Fruit fly (Drosophila melanogaster): ENCODE measurements around the gene CG4907.

CG4907 gene

DNA sequence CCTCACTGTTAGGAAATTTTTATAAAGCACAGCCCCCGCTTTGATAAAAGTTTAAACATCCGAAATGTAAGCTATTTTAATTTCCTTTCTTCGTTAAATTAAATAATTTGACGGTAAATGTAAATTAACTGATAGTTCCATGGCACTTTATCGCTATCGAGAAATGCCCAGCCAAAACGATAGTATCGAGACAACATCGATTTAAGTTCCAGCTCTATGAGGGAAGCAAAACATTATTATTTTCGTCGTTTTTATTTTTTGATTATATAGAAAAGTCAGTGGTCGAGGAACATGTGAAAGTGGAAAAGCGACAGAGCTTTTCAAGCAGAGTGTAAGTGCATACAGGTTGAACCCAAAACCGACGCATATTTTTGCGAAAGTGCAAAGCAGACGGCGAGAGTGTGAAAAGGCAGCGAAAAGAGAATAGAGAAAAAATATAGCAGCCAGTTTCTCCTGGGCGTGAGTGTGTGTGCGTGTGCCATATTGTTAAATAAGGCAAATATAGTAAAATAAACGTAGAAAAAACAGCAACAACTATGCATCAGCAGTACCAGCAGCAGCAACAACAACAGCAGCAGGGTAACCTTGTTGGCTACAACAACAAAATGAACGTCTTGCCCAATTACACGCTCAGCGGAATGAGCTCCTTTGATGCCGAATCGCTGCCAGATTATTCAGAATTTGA lies 16.4 kb upstream of the CG4907 start, which contains the start of gene CG45049 (continued):
- TF ChIP-seq Pdp1 (GFP tag; optimal IDR thresholded peaks at IDR 0.05) (peak in 1 of 2 experiments; percentile 12), lbe (GFP tag; optimal IDR thresholded peaks at IDR 0.05) (no peak), Dip2 (GFP tag; IDR thresholded peaks at IDR 0.05) (no peak), pb (GFP tag; optimal IDR thresholded peaks at IDR 0.05) (no peak), Dref (GFP tag; IDR thresholded peaks at IDR 0.05) (peak; percentile 63), CG2202 (tag; optimal IDR thresholded peaks at IDR 0.05) (no peak), Nf-YA (GFP tag; IDR thresholded peaks at IDR 0.05) (no peak), BtbVII (GFP tag; optimal IDR thresholded peaks at IDR 0.05) (no peak), nau (GFP tag; optimal IDR thresholded peaks at IDR 0.05) (no peak), Ets65A (GFP tag) (peak; percentile 35), CG9727 (GFP tag; optimal IDR thresholded peaks at IDR 0.05) (no peak), hb (GFP tag; IDR thresholded peaks at IDR 0.05; ENCODE audit: partially characterized antibody) (peak; percentile 93), HLH3B (GFP tag; IDR thresholded peaks at IDR 0.05) (no peak), ab (GFP tag; optimal IDR thresholded peaks at IDR 0.05) (no peak), NK7.1 (GFP tag; optimal IDR thresholded peaks at IDR 0.05) (no peak), pnt (GFP tag; optimal IDR thresholded peaks at IDR 0.05) (no peak), exex (tag; optimal IDR thresholded peaks at IDR 0.05) (no peak), CG9437 (GFP tag; optimal IDR thresholded peaks at IDR 0.05) (no peak), chif (GFP tag; optimal IDR thresholded peaks at IDR 0.05) (no peak), CG10274 (GFP tag; optimal IDR thresholded peaks at IDR 0.05) (no peak), Vsx1 (GFP tag; optimal IDR thresholded peaks at IDR 0.05) (no peak), CG4820 (GFP tag; optimal IDR thresholded peaks at IDR 0.05) (no peak), trem (tag; optimal IDR thresholded peaks at IDR 0.05) (peak; percentile 4), CG32532 (GFP tag; IDR thresholded peaks at IDR 0.05) (no peak), croc (GFP tag; conservative IDR thresholded peaks at IDR 0.05) (no peak), tll (GFP tag; optimal IDR thresholded peaks at IDR 0.05) (no peak), CG5180 (GFP tag; optimal IDR thresholded peaks at IDR 0.05) (no peak), CG16813 (GFP tag; IDR thresholded peaks at IDR 0.05; ENCODE audit: partially characterized antibody) (peak; percentile 90), CG31441 (GFP tag; IDR thresholded peaks at IDR 0.05) (no peak), kah (GFP tag; optimal IDR thresholded peaks at IDR 0.05) (no peak), CG10366 (GFP tag; IDR thresholded peaks at IDR 0.05) (no peak), Lpt (GFP tag; optimal IDR thresholded peaks at IDR 0.05) (no peak), Hr39 (optimal IDR thresholded peaks at IDR 0.05) (no peak), CG1024 (GFP tag; IDR thresholded peaks at IDR 0.05) (no peak), Chrac-16 (GFP tag; optimal IDR thresholded peaks at IDR 0.05) (no peak), E2f1 (GFP tag; IDR thresholded peaks at IDR 0.05) (no peak), unpg (GFP tag; optimal IDR thresholded peaks at IDR 0.05) (no peak), tup (GFP tag; optimal IDR thresholded peaks at IDR 0.05) (no peak), CG4854 (GFP tag; optimal IDR thresholded peaks at IDR 0.05) (no peak), CG12071 (GFP tag; optimal IDR thresholded peaks at IDR 0.05) (no peak), ewg (GFP tag; optimal IDR thresholded peaks at IDR 0.05) (no peak), Atf3 (GFP tag; optimal IDR thresholded peaks at IDR 0.05) (no peak), pan (optimal IDR thresholded peaks at IDR 0.05) (no peak), pan (GFP tag; optimal IDR thresholded peaks at IDR 0.05 in 1 of 2, IDR thresholded peaks at IDR 0.05 in 1 of 2) (no peak), Opbp (GFP tag; IDR thresholded peaks at IDR 0.05; ENCODE audit: partially characterized antibody) (peak; percentile 94), HLH54F (GFP tag; optimal IDR thresholded peaks at IDR 0.05) (no peak), zfh1 (GFP tag; IDR thresholded peaks at IDR 0.05) (no peak), CG15073 (GFP tag; optimal IDR thresholded peaks at IDR 0.05) (no peak), eve (GFP tag; optimal IDR thresholded peaks at IDR 0.05) (no peak), CG15601 (tag; optimal IDR thresholded peaks at IDR 0.05) (no peak), zf30C (GFP tag; optimal IDR thresholded peaks at IDR 0.05) (no peak)

Data from whole organism, embryonic.